Fruit fly (Drosophila melanogaster) whole organism, embryonic: ENCODE data around the gene side-IV.

Experiments
- Atf3 ChIP-seq: fragments of 200-800 bp; sonication (Bioruptor generic); optimal IDR thresholded peaks from 3 replicates; lab custom pipeline; 2016; ENCODE audit warnings: missing biosample characterization, missing genetic modification characterization
- BtbVII ChIP-seq: fragments of 200-800 bp; sonication (Bioruptor generic); optimal IDR thresholded peaks from 3 replicates; lab custom pipeline; 2017; ENCODE audit warnings: missing biosample characterization, mild to moderate bottlenecking, missing genetic modification characterization
- CG1024 ChIP-seq: fragments of 200-800 bp; sonication (Bioruptor generic); IDR thresholded peaks from 2 replicates; pipeline ENCODE4 v1.3.6; 2022; ENCODE audit warnings: missing biosample characterization, missing genetic modification characterization
- CG10274 ChIP-seq: fragments of 200-800 bp; sonication (Bioruptor generic); optimal IDR thresholded peaks from 3 replicates; lab custom pipeline; 2017; ENCODE audit warnings: missing biosample characterization, mild to moderate bottlenecking, missing genetic modification characterization
- CG10366 ChIP-seq: fragments of 200-800 bp; sonication (Bioruptor generic); IDR thresholded peaks from 2 replicates; pipeline ENCODE4 v1.3.6; 2022; ENCODE audit warnings: missing biosample characterization, missing genetic modification characterization
- CG10654 ChIP-seq: fragments of 200-800 bp; sonication (Bioruptor generic); optimal IDR thresholded peaks from 2 replicates; lab custom pipeline; 2016; ENCODE audit warnings: missing biosample characterization, missing genetic modification characterization
- CG12104 ChIP-seq: fragments of 200-800 bp; sonication (Bioruptor generic); optimal IDR thresholded peaks from 3 replicates; lab custom pipeline; 2016; ENCODE audit warnings: missing biosample characterization, missing genetic modification characterization
- CG12659 ChIP-seq: fragments of 200-800 bp; sonication (Bioruptor generic); optimal IDR thresholded peaks from 3 replicates; lab custom pipeline; 2017; ENCODE audit warnings: mild to moderate bottlenecking, missing biosample characterization, missing genetic modification reagents, missing genetic modification characterization
- CG12942 ChIP-seq: fragments of 200-800 bp; sonication (Bioruptor generic); optimal IDR thresholded peaks from 3 replicates; lab custom pipeline; 2016; ENCODE audit warnings: missing biosample characterization, missing genetic modification characterization
- CG13296 ChIP-seq: fragments of 200-800 bp; sonication (Bioruptor generic); optimal IDR thresholded peaks from 3 replicates; lab custom pipeline; 2018; ENCODE audit warnings: missing biosample characterization, mild to moderate bottlenecking, missing genetic modification characterization
- CG14710 ChIP-seq: fragments of 200-800 bp; sonication (Bioruptor generic); optimal IDR thresholded peaks from 3 replicates; lab custom pipeline; 2019; ENCODE audit warnings: missing biosample characterization, mild to moderate bottlenecking, missing genetic modification characterization, moderate library complexity
- CG17385 ChIP-seq: fragments of 200-800 bp; sonication (Bioruptor generic); optimal IDR thresholded peaks from 3 replicates; lab custom pipeline; 2018; ENCODE audit warnings: missing biosample characterization, mild to moderate bottlenecking, missing genetic modification characterization
- CG2120 ChIP-seq: fragments of 200-800 bp; sonication (Bioruptor generic); optimal IDR thresholded peaks from 3 replicates; lab custom pipeline; 2016; ENCODE audit warnings: missing biosample characterization, missing genetic modification characterization
- CG2202 ChIP-seq: fragments of 200-800 bp; sonication (Bioruptor generic); optimal IDR thresholded peaks from 2 replicates; lab custom pipeline; 2018; ENCODE audit warnings: missing biosample characterization, mild to moderate bottlenecking, missing genetic modification characterization
- CG30431 ChIP-seq: fragments of 200-800 bp; sonication (Bioruptor generic); optimal IDR thresholded peaks from 2 replicates; lab custom pipeline; 2017; ENCODE audit warnings: missing biosample characterization, missing genetic modification characterization
- CG32767 ChIP-seq: fragments of 200-800 bp; sonication (Bioruptor generic); IDR thresholded peaks from 2 replicates; pipeline ENCODE4 v1.3.6; 2022; ENCODE audit warnings: missing biosample characterization, missing genetic modification characterization
- CG32772 ChIP-seq: fragments of 200-800 bp; sonication (Bioruptor generic); IDR thresholded peaks from 2 replicates; pipeline ENCODE4 v1.3.6; 2022; ENCODE audit warnings: missing biosample characterization, missing genetic modification characterization
- CG4617 ChIP-seq: fragments of 200-800 bp; sonication (Bioruptor generic); optimal IDR thresholded peaks from 3 replicates; lab custom pipeline; 2016; ENCODE audit warnings: missing biosample characterization, missing genetic modification characterization, borderline replicate concordance
- CG4707 ChIP-seq: fragments of 200-800 bp; sonication (Bioruptor generic); optimal IDR thresholded peaks from 2 replicates; lab custom pipeline; 2018; ENCODE audit warnings: missing biosample characterization, mild to moderate bottlenecking, missing genetic modification characterization, moderate library complexity
- CG7357 ChIP-seq: fragments of 200-800 bp; sonication (Bioruptor generic); IDR thresholded peaks from 3 replicates; pipeline ENCODE4 v1.3.6; 2022; ENCODE audit warnings: missing biosample characterization, missing genetic modification characterization
- CG8089 ChIP-seq: fragments of 200-800 bp; sonication (Bioruptor generic); optimal IDR thresholded peaks from 3 replicates; lab custom pipeline; 2016; ENCODE audit warnings: missing biosample characterization, missing genetic modification characterization
- CG8388 ChIP-seq: fragments of 200-800 bp; sonication (Bioruptor generic); optimal IDR thresholded peaks from 2 replicates; lab custom pipeline; 2019; ENCODE audit warnings: missing biosample characterization, mild to moderate bottlenecking, missing genetic modification characterization, moderate library complexity
- CG8944 ChIP-seq: fragments of 200-800 bp; sonication (Bioruptor generic); optimal IDR thresholded peaks from 3 replicates; lab custom pipeline; 2016; ENCODE audit warnings: missing biosample characterization, missing genetic modification characterization
- CG9609 ChIP-seq: fragments of 200-800 bp; sonication (Bioruptor generic); optimal IDR thresholded peaks from 3 replicates; lab custom pipeline; 2016; ENCODE audit warnings: missing biosample characterization, missing genetic modification characterization
- Chrac-16 ChIP-seq: fragments of 200-800 bp; sonication (Bioruptor generic); optimal IDR thresholded peaks from 3 replicates; lab custom pipeline; 2016; ENCODE audit warnings: missing biosample characterization, missing genetic modification characterization
- D19B ChIP-seq: fragments of 200-800 bp; sonication (Bioruptor generic); optimal IDR thresholded peaks from 2 replicates; lab custom pipeline; 2017; ENCODE audit warnings: missing biosample characterization, mild to moderate bottlenecking, missing genetic modification characterization
- Dfd ChIP-seq, 2 experiments: fragments of >200 bp; optimal IDR thresholded peaks; 2 replicates each; lab custom pipeline; 2017; ENCODE audit warnings: missing biosample characterization in 2 of 2, missing genetic modification characterization in 2 of 2
- Dp ChIP-seq: fragments of 200-800 bp; sonication (Bioruptor generic); optimal IDR thresholded peaks from 2 replicates; lab custom pipeline; 2018; ENCODE audit warnings: missing biosample characterization, mild to moderate bottlenecking, missing genetic modification characterization, moderate library complexity
- ERR ChIP-seq: fragments of 200-800 bp; sonication (Bioruptor generic); optimal IDR thresholded peaks from 2 replicates; lab custom pipeline; 2016; ENCODE audit warnings: missing biosample characterization, missing genetic modification characterization
- Gsc ChIP-seq: fragments of 200-800 bp; sonication (Bioruptor generic); IDR thresholded peaks from 2 replicates; pipeline ENCODE4 v1.3.6; 2022; ENCODE audit warnings: missing biosample characterization, missing genetic modification characterization
- HLH4C ChIP-seq: fragments of 200-800 bp; sonication (Bioruptor generic); IDR thresholded peaks from 3 replicates; pipeline ENCODE4 v1.3.6; 2022; ENCODE audit warnings: missing biosample characterization, missing genetic modification characterization; ENCODE audit not compliant: partially characterized antibody
- Hr3 ChIP-seq: fragments of 200-800 bp; sonication (Bioruptor generic); optimal IDR thresholded peaks from 3 replicates; lab custom pipeline; 2016; ENCODE audit warnings: missing biosample characterization, missing genetic modification characterization
- Lim3 ChIP-seq: fragments of 200-800 bp; sonication (Bioruptor generic); IDR thresholded peaks from 2 replicates; pipeline ENCODE4 v1.3.6; 2022; ENCODE audit warnings: missing biosample characterization, missing genetic modification characterization
- Vsx1 ChIP-seq: fragments of 200-800 bp; sonication (Bioruptor generic); optimal IDR thresholded peaks from 2 replicates; lab custom pipeline; 2017; ENCODE audit warnings: missing biosample characterization, mild to moderate bottlenecking, missing genetic modification characterization, missing genetic modification reagents
- bbx ChIP-seq: fragments of 200-800 bp; sonication (Bioruptor generic); IDR thresholded peaks from 2 replicates; pipeline ENCODE4 v1.3.6; 2022; ENCODE audit warnings: missing biosample characterization, missing genetic modification characterization; ENCODE audit not compliant: partially characterized antibody
- bsh ChIP-seq, 2 experiments: fragments of 200-800 bp; sonication (Bioruptor generic); optimal IDR thresholded peaks; 2 replicates each; lab custom pipeline; 2017 to 2018; ENCODE audit warnings: mild to moderate bottlenecking in 2 of 2, missing biosample characterization in 2 of 2, missing genetic modification characterization in 2 of 2, moderate library complexity in 1 of 2
- chinmo ChIP-seq: fragments of 200-800 bp; sonication (Bioruptor generic); IDR thresholded peaks from 4 replicates; pipeline ENCODE4 v1.3.6; 2022; ENCODE audit warnings: missing biosample characterization, missing genetic modification characterization; ENCODE audit not compliant: partially characterized antibody
- chm ChIP-seq: fragments of 200-800 bp; sonication (Bioruptor generic); IDR thresholded peaks from 2 replicates; pipeline ENCODE4 v1.3.6; 2022; ENCODE audit warnings: missing biosample characterization, missing genetic modification characterization
- chn ChIP-seq: fragments of 200-800 bp; sonication (Bioruptor generic); optimal IDR thresholded peaks from 2 replicates; lab custom pipeline; 2016; ENCODE audit warnings: missing biosample characterization, missing genetic modification characterization
- eve ChIP-seq, 2 experiments: fragments of >200 bp; optimal IDR thresholded peaks; 2 replicates each; lab custom pipeline; 2017; ENCODE audit warnings: missing biosample characterization in 2 of 2, missing genetic modification characterization in 2 of 2
- fd96Cb ChIP-seq: fragments of 200-800 bp; sonication (Bioruptor generic); optimal IDR thresholded peaks from 2 replicates; lab custom pipeline; 2018; ENCODE audit warnings: missing biosample characterization, mild to moderate bottlenecking, missing genetic modification characterization, moderate library complexity
- gcm2 ChIP-seq: fragments of 200-800 bp; sonication (Bioruptor generic); optimal IDR thresholded peaks from 2 replicates; lab custom pipeline; 2016; ENCODE audit warnings: missing biosample characterization, missing genetic modification characterization
- ind ChIP-seq: fragments of 200-800 bp; sonication (Bioruptor generic); optimal IDR thresholded peaks from 3 replicates; lab custom pipeline; 2016; ENCODE audit warnings: missing biosample characterization, missing genetic modification characterization
- jumu ChIP-seq: fragments of 200-800 bp; sonication (Bioruptor generic); optimal IDR thresholded peaks from 3 replicates; lab custom pipeline; 2016; ENCODE audit warnings: missing biosample characterization, missing genetic modification characterization
- kay ChIP-seq: fragments of 200-800 bp; sonication (Bioruptor generic); optimal IDR thresholded peaks from 2 replicates; lab custom pipeline; 2016; ENCODE audit warnings: missing biosample characterization, missing genetic modification characterization
- lbe ChIP-seq: fragments of 200-800 bp; sonication (Bioruptor generic); optimal IDR thresholded peaks from 2 replicates; lab custom pipeline; 2016; ENCODE audit warnings: missing biosample characterization, mild to moderate bottlenecking, missing genetic modification characterization
- nau ChIP-seq: fragments of 200-800 bp; sonication (Bioruptor generic); optimal IDR thresholded peaks from 3 replicates; lab custom pipeline; 2017; ENCODE audit warnings: missing biosample characterization, mild to moderate bottlenecking, missing genetic modification characterization, missing genetic modification reagents
- nerfin-2 ChIP-seq: fragments of 200-800 bp; sonication (Bioruptor generic); IDR thresholded peaks from 2 replicates; pipeline ENCODE4 v1.3.6; 2022; ENCODE audit warnings: missing biosample characterization, missing genetic modification characterization; ENCODE audit not compliant: partially characterized antibody
- org-1 ChIP-seq: fragments of 200-800 bp; sonication (Bioruptor generic); optimal IDR thresholded peaks from 2 replicates; lab custom pipeline; 2017; ENCODE audit warnings: missing biosample characterization, missing genetic modification characterization
- sisA ChIP-seq: fragments of 200-800 bp; sonication (Bioruptor generic); IDR thresholded peaks from 2 replicates; pipeline ENCODE4 v1.3.6; 2022; ENCODE audit warnings: missing biosample characterization, missing genetic modification characterization
- sug ChIP-seq: fragments of 200-800 bp; optimal IDR thresholded peaks from 2 replicates; lab custom pipeline; 2019; ENCODE audit warnings: missing biosample characterization, mild to moderate bottlenecking, missing genetic modification characterization, moderate library complexity

side-IV gene

DNA sequence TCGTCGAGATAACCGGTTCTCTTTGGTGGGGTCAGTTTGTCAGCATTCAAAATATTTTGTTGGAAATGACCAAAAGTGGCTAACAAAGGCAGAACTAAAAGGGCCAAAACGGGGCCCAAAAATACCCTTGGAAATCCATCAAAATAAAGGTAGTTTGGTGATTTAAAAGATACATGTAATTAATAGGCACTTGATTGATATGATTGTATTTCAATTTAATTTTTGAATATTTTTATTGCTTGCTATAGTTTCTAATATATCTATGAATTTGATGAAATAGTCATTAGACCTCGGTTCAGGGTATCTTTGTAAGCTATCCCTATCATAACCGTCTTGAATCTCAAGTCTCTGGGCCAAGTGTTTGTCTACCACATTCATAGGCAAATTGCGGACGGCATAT is 3.6 kb downstream of the side-IV start (continued):
- TF ChIP-seq nau: peak; percentile 16
- TF ChIP-seq chm (GFP tag; lab: Robert Waterston, UW): peak; percentile 58; the same call in 1 of the 2 replicates
- peak; percentile 49 for TF ChIP-seq CG13296
- TF ChIP-seq CG1024 (GFP tag; lab: Robert Waterston, UW): peak; percentile 49
- TF ChIP-seq CG12942 (GFP tag; lab: Kevin White, UChicago): peak; percentile 22
- TF ChIP-seq nerfin-2: no peak
- no peak for TF ChIP-seq Gsc (GFP tag; lab: Robert Waterston, UW)
- TF ChIP-seq sisA: peak; percentile 61
- TF ChIP-seq CG17385: peak; percentile 60
- TF ChIP-seq Lim3: no peak
- peak; percentile 52 for TF ChIP-seq Vsx1 (GFP tag; lab: Kevin White, UChicago)
- no peak for TF ChIP-seq CG8089 (GFP tag; lab: Kevin White, UChicago)
- TF ChIP-seq CG2120 (GFP tag; lab: Kevin White, UChicago): peak; percentile 86
- peak; percentile 53 for TF ChIP-seq ind (GFP tag; lab: Kevin White, UChicago)
- peak; percentile 30 for TF ChIP-seq chn
- no peak for TF ChIP-seq CG2202
- peak; percentile 52 for TF ChIP-seq CG12104 (GFP tag; lab: Kevin White, UChicago)
- peak; percentile 63 for TF ChIP-seq CG32772
- TF ChIP-seq ERR (GFP tag; lab: Kevin White, UChicago): no peak
- TF ChIP-seq Atf3: no peak
- TF ChIP-seq CG10274 (GFP tag; lab: Kevin White, UChicago): peak; percentile 26
- TF ChIP-seq chinmo (GFP tag; lab: Robert Waterston, UW): no peak
- TF ChIP-seq fd96Cb: peak; percentile 65
- TF ChIP-seq Chrac-16 (GFP tag; lab: Kevin White, UChicago): peak; percentile 63
- peak; percentile 66 for TF ChIP-seq BtbVII
- TF ChIP-seq CG10366 (GFP tag; lab: Robert Waterston, UW): peak; percentile 67
- TF ChIP-seq CG8388 (GFP tag; lab: Kevin White, UChicago): peak; percentile 61
- TF ChIP-seq Hr3 (GFP tag; lab: Kevin White, UChicago): peak; percentile 14
- TF ChIP-seq CG12659: no peak
- TF ChIP-seq lbe (GFP tag; lab: Kevin White, UChicago): no peak
- TF ChIP-seq gcm2: peak; percentile 40
- TF ChIP-seq HLH4C: no peak
- peak; percentile 23 for TF ChIP-seq org-1 (GFP tag; lab: Kevin White, UChicago)
- no peak for TF ChIP-seq bbx
- no peak for TF ChIP-seq sug (tag; lab: Kevin White, UChicago)
- TF ChIP-seq CG4617 (GFP tag; lab: Kevin White, UChicago): no peak
- no peak for TF ChIP-seq CG30431 (GFP tag; lab: Kevin White, UChicago)
- peak; percentile 77 for TF ChIP-seq D19B (GFP tag; lab: Kevin White, UChicago)
- peak; percentile 40 for TF ChIP-seq jumu
- no peak for TF ChIP-seq Dfd (GFP tag; optimal IDR thresholded peaks at IDR 0.05; lab: Kevin White, UChicago)
- TF ChIP-seq CG14710 (tag; lab: Kevin White, UChicago): peak; percentile 62
- peak; percentile 31 for TF ChIP-seq CG10654
- peak; percentile 32 for TF ChIP-seq CG8944 (GFP tag; lab: Kevin White, UChicago)
- no peak for TF ChIP-seq Dp
- TF ChIP-seq bsh (GFP tag; optimal IDR thresholded peaks at IDR 0.05; lab: Kevin White, UChicago): peak in 1 of 2 experiments; percentile 78
- TF ChIP-seq CG4707 (GFP tag; lab: Kevin White, UChicago): no peak
- TF ChIP-seq kay (GFP tag; lab: Kevin White, UChicago): peak; percentile 36
- peak; percentile 58; the same call in 1 of the 3 replicates for TF ChIP-seq CG7357 (GFP tag; lab: Robert Waterston, UW)
- peak; percentile 45; the same call in 1 of the 2 replicates for TF ChIP-seq CG32767 (GFP tag; lab: Robert Waterston, UW)
- TF ChIP-seq CG9609 (GFP tag; lab: Kevin White, UChicago): peak; percentile 31
- peak in 1 of 2 experiments; percentile 50 for TF ChIP-seq eve (GFP tag; optimal IDR thresholded peaks at IDR 0.05; lab: Kevin White, UChicago)
